ENCODE assay signal across 1 fruit fly cellular context in genomic region chr3L:10735095-10735494, dm6.
A peak's percentile ranks its signal among the peaks of the same experiment; 100 is the strongest.
TF ChIP-seq lines count a peak whose summit lies in the region.

No protein-coding gene starts in this region.

TF ChIP-seq in whole organism, embryonic, 481 proteins besides CTCF, POLR2A, EP300 and RAD21 (continued from another document and continues in another):
- TF ChIP-seq Atf3 (GFP tag; optimal IDR thresholded peaks at IDR 0.05; lab: Kevin White, UChicago): peak; percentile 55
- peak; percentile 6 for TF ChIP-seq btn (GFP tag; optimal IDR thresholded peaks at IDR 0.05; lab: Kevin White, UChicago)
- TF ChIP-seq CG43689 (GFP tag; IDR thresholded peaks at IDR 0.05; lab: Robert Waterston, UW): peak; percentile 40; the same call in 1 of the 2 replicates
- TF ChIP-seq knrl (GFP tag; IDR thresholded peaks at IDR 0.05; lab: Robert Waterston, UW; ENCODE audit: partially characterized antibody): no peak
- TF ChIP-seq CG10267 (tag; optimal IDR thresholded peaks at IDR 0.05; lab: Kevin White, UChicago): peak; percentile 11
- TF ChIP-seq CG16863 (GFP tag; optimal IDR thresholded peaks at IDR 0.05; lab: Kevin White, UChicago): peak; percentile 64
- TF ChIP-seq CG18599 (GFP tag; optimal IDR thresholded peaks at IDR 0.05; lab: Kevin White, UChicago): peak; percentile 73
- peak; percentile 37 for TF ChIP-seq shn (GFP tag; optimal IDR thresholded peaks at IDR 0.05; lab: Kevin White, UChicago)
- peak; percentile 24 for TF ChIP-seq CG10462 (GFP tag; optimal IDR thresholded peaks at IDR 0.05; lab: Kevin White, UChicago)
- peak; percentile 60 for TF ChIP-seq unpg (GFP tag; optimal IDR thresholded peaks at IDR 0.05; lab: Kevin White, UChicago)
- TF ChIP-seq Dp (GFP tag; optimal IDR thresholded peaks at IDR 0.05; lab: Kevin White, UChicago): no peak
- TF ChIP-seq Camta (GFP tag; optimal IDR thresholded peaks at IDR 0.05; lab: Kevin White, UChicago): peak; percentile 70
- no peak for TF ChIP-seq Nf-YA (GFP tag; IDR thresholded peaks at IDR 0.05; lab: Robert Waterston, UW)
- TF ChIP-seq Asciz (GFP tag; optimal IDR thresholded peaks at IDR 0.05; lab: Kevin White, UChicago): peak; percentile 22
- peak; percentile 13 for TF ChIP-seq Usf (GFP tag; optimal IDR thresholded peaks at IDR 0.05; lab: Kevin White, UChicago)
- 0 out of 2 replicates have a peak, but pooled peaks have one; percentile 38 for TF ChIP-seq Oaz (GFP tag; IDR thresholded peaks at IDR 0.05; lab: Robert Waterston, UW)
- TF ChIP-seq CG2129 (GFP tag; IDR thresholded peaks at IDR 0.05; lab: Robert Waterston, UW; ENCODE audit: partially characterized antibody): no peak
- peak; percentile 11 for TF ChIP-seq Nf-YC (tag; optimal IDR thresholded peaks at IDR 0.05; lab: Kevin White, UChicago)
- peak; percentile 47 for TF ChIP-seq seq (GFP tag; IDR thresholded peaks at IDR 0.05; lab: Robert Waterston, UW)
- peak; percentile 48 for TF ChIP-seq B-H2 (GFP tag; optimal IDR thresholded peaks at IDR 0.05; lab: Kevin White, UChicago)
- TF ChIP-seq Oli (tag; optimal IDR thresholded peaks at IDR 0.05; lab: Kevin White, UChicago): peak; percentile 71
- TF ChIP-seq bowl (GFP tag; IDR thresholded peaks at IDR 0.05; lab: Robert Waterston, UW): 0 out of 2 replicates have a peak, but pooled peaks have one; percentile 17
- peak; percentile 63; the same call in 1 of the 2 replicates for TF ChIP-seq ttk (GFP tag; IDR thresholded peaks at IDR 0.05; lab: Robert Waterston, UW)
- peak; percentile 72 for TF ChIP-seq Hmr (GFP tag; optimal IDR thresholded peaks at IDR 0.05; lab: Kevin White, UChicago)
- TF ChIP-seq HHEX (GFP tag; optimal IDR thresholded peaks at IDR 0.05; lab: Kevin White, UChicago): peak; percentile 3
- TF ChIP-seq salm (tag; optimal IDR thresholded peaks at IDR 0.05; lab: Kevin White, UChicago): no peak
- peak; percentile 29; the same call in 1 of the 3 replicates for TF ChIP-seq CG11695 (GFP tag; IDR thresholded peaks at IDR 0.05; lab: Robert Waterston, UW)
- TF ChIP-seq grn (GFP tag; optimal IDR thresholded peaks at IDR 0.05; lab: Kevin White, UChicago): peak; percentile 18
- no peak for TF ChIP-seq gcm2 (GFP tag; optimal IDR thresholded peaks at IDR 0.05; lab: Kevin White, UChicago)
- peak; percentile 56 for TF ChIP-seq CG1602 (GFP tag; optimal IDR thresholded peaks at IDR 0.05; lab: Kevin White, UChicago)
- TF ChIP-seq chn (GFP tag; optimal IDR thresholded peaks at IDR 0.05; lab: Kevin White, UChicago): no peak
- TF ChIP-seq CG33557 (GFP tag; optimal IDR thresholded peaks at IDR 0.05; lab: Kevin White, UChicago): no peak
- TF ChIP-seq Spps (tag; optimal IDR thresholded peaks at IDR 0.05; lab: Kevin White, UChicago): no peak
- peak; percentile 40 for TF ChIP-seq CG12659 (GFP tag; optimal IDR thresholded peaks at IDR 0.05; lab: Kevin White, UChicago)
- no peak for TF ChIP-seq tna (GFP tag; IDR thresholded peaks at IDR 0.05; lab: Robert Waterston, UW; ENCODE audit: partially characterized antibody)
- peak; percentile 10 for TF ChIP-seq sd (tag; optimal IDR thresholded peaks at IDR 0.05; lab: Kevin White, UChicago)
- peak; percentile 41 for TF ChIP-seq az2 (GFP tag; optimal IDR thresholded peaks at IDR 0.05; lab: Kevin White, UChicago)
- TF ChIP-seq CG1603 (tag; optimal IDR thresholded peaks at IDR 0.05; lab: Kevin White, UChicago): peak; percentile 56
- peak; percentile 50 for TF ChIP-seq fd3F (GFP tag; optimal IDR thresholded peaks at IDR 0.05; lab: Kevin White, UChicago)
- TF ChIP-seq Hand (GFP tag; optimal IDR thresholded peaks at IDR 0.05; lab: Kevin White, UChicago): peak; percentile 67
- TF ChIP-seq Ptx1 (GFP tag; IDR thresholded peaks at IDR 0.05; lab: Robert Waterston, UW): peak; percentile 66
- no peak for TF ChIP-seq Neu2 (GFP tag; optimal IDR thresholded peaks at IDR 0.05; lab: Kevin White, UChicago; ENCODE audit: borderline replicate concordance)
- peak; percentile 73 for TF ChIP-seq H2.0 (GFP tag; IDR thresholded peaks at IDR 0.05; lab: Robert Waterston, UW)
- peak; percentile 55 for TF ChIP-seq cato (GFP tag; optimal IDR thresholded peaks at IDR 0.05; lab: Kevin White, UChicago; ENCODE audit: borderline replicate concordance)
- TF ChIP-seq CG9817 (tag; optimal IDR thresholded peaks at IDR 0.05; lab: Kevin White, UChicago): peak; percentile 52
- TF ChIP-seq CG8290 (GFP tag; optimal IDR thresholded peaks at IDR 0.05; lab: Kevin White, UChicago): peak; percentile 10
- TF ChIP-seq CG8290 (tag; optimal IDR thresholded peaks at IDR 0.05; lab: Kevin White, UChicago): peak in 1 of 2 experiments; percentile 65
- no peak for TF ChIP-seq Ada2b (GFP tag; IDR thresholded peaks at IDR 0.05; lab: Robert Waterston, UW)
- peak; percentile 35 for TF ChIP-seq ap (GFP tag; IDR thresholded peaks at IDR 0.05; lab: Robert Waterston, UW)
- peak; percentile 64 for TF ChIP-seq CG9932 (GFP tag; IDR thresholded peaks at IDR 0.05; lab: Robert Waterston, UW)
- TF ChIP-seq CG8924 (tag; optimal IDR thresholded peaks at IDR 0.05; lab: Kevin White, UChicago): peak; percentile 49
- TF ChIP-seq caup (GFP tag; optimal IDR thresholded peaks at IDR 0.05; lab: Kevin White, UChicago; ENCODE audit: severe bottlenecking): peak; percentile 17
- TF ChIP-seq luna (GFP tag; optimal IDR thresholded peaks at IDR 0.05; lab: Kevin White, UChicago): peak; percentile 43
- peak; percentile 55 for TF ChIP-seq Antp (GFP tag; optimal IDR thresholded peaks at IDR 0.05; lab: Kevin White, UChicago)
- TF ChIP-seq sqz (GFP tag; optimal IDR thresholded peaks at IDR 0.05; lab: Kevin White, UChicago): peak; percentile 2
- peak; percentile 4 for TF ChIP-seq gro (GFP tag; optimal IDR thresholded peaks at IDR 0.05; lab: Kevin White, UChicago)
- peak; percentile 28 for TF ChIP-seq pum (GFP tag; optimal IDR thresholded peaks at IDR 0.05; lab: Kevin White, UChicago)
- TF ChIP-seq CG10654 (GFP tag; optimal IDR thresholded peaks at IDR 0.05; lab: Kevin White, UChicago): peak; percentile 30
- TF ChIP-seq prd (optimal IDR thresholded peaks at IDR 0.05; lab: Kevin White, UChicago): no peak
- peak; percentile 55 for TF ChIP-seq prd (GFP tag; IDR thresholded peaks at IDR 0.05; lab: Robert Waterston, UW)
- no peak for TF ChIP-seq peb (GFP tag; IDR thresholded peaks at IDR 0.05; lab: Robert Waterston, UW)
- TF ChIP-seq row (GFP tag; IDR thresholded peaks at IDR 0.05; lab: Robert Waterston, UW): peak; percentile 76
- no peak for TF ChIP-seq sim (GFP tag; IDR thresholded peaks at IDR 0.05; lab: Robert Waterston, UW)
- peak; percentile 3 for TF ChIP-seq nmo (GFP tag; optimal IDR thresholded peaks at IDR 0.05; lab: Kevin White, UChicago)
- TF ChIP-seq dpn (GFP tag; optimal IDR thresholded peaks at IDR 0.05; lab: Kevin White, UChicago): peak; percentile 68 to 78
- peak in 1 of 2 experiments; percentile 43 for TF ChIP-seq Eip74EF (GFP tag; optimal IDR thresholded peaks at IDR 0.05; lab: Kevin White, UChicago)
- peak; percentile 56 for TF ChIP-seq maf-S (GFP tag; optimal IDR thresholded peaks at IDR 0.05; lab: Kevin White, UChicago)
- peak; percentile 31 for TF ChIP-seq CG17568 (GFP tag; optimal IDR thresholded peaks at IDR 0.05; lab: Kevin White, UChicago)
- TF ChIP-seq mld (GFP tag; IDR thresholded peaks at IDR 0.05; lab: Robert Waterston, UW; ENCODE audit: partially characterized antibody): no peak
- peak; percentile 20 for TF ChIP-seq CG15514 (GFP tag; optimal IDR thresholded peaks at IDR 0.05; lab: Kevin White, UChicago)
- TF ChIP-seq hb (GFP tag; IDR thresholded peaks at IDR 0.05; lab: Robert Waterston, UW; ENCODE audit: partially characterized antibody): no peak
- TF ChIP-seq mirr (GFP tag; optimal IDR thresholded peaks at IDR 0.05; lab: Kevin White, UChicago): peak; percentile 36
- TF ChIP-seq dati (GFP tag; IDR thresholded peaks at IDR 0.05; lab: Robert Waterston, UW): no peak
- peak; percentile 54 for TF ChIP-seq Chrac-16 (GFP tag; optimal IDR thresholded peaks at IDR 0.05; lab: Kevin White, UChicago)
- TF ChIP-seq exex (tag; optimal IDR thresholded peaks at IDR 0.05; lab: Kevin White, UChicago): peak; percentile 18
- peak; percentile 11 for TF ChIP-seq CG3065 (GFP tag; optimal IDR thresholded peaks at IDR 0.05; lab: Kevin White, UChicago)
- TF ChIP-seq MESR4 (GFP tag; optimal IDR thresholded peaks at IDR 0.05; lab: Kevin White, UChicago): no peak
- no peak for TF ChIP-seq sc (optimal IDR thresholded peaks at IDR 0.05; lab: Kevin White, UChicago)
- TF ChIP-seq sc (GFP tag; optimal IDR thresholded peaks at IDR 0.05; lab: Kevin White, UChicago): peak; percentile 35
- TF ChIP-seq CG18764 (GFP tag; optimal IDR thresholded peaks at IDR 0.05; lab: Kevin White, UChicago): peak; percentile 9
- TF ChIP-seq CG6765 (GFP tag; optimal IDR thresholded peaks at IDR 0.05; lab: Kevin White, UChicago): peak; percentile 14
- TF ChIP-seq Fer1 (GFP tag; optimal IDR thresholded peaks at IDR 0.05; lab: Kevin White, UChicago): peak; percentile 48
- TF ChIP-seq CG1792 (GFP tag; optimal IDR thresholded peaks at IDR 0.05; lab: Kevin White, UChicago): peak; percentile 46
- TF ChIP-seq CG6689 (GFP tag; IDR thresholded peaks at IDR 0.05; lab: Robert Waterston, UW): peak; percentile 74
- peak; percentile 74 for TF ChIP-seq dysf (GFP tag; IDR thresholded peaks at IDR 0.05; lab: Robert Waterston, UW)
- TF ChIP-seq grau (tag; optimal IDR thresholded peaks at IDR 0.05; lab: Kevin White, UChicago): peak; percentile 75
- peak; percentile 76 for TF ChIP-seq CG14014 (GFP tag; IDR thresholded peaks at IDR 0.05; lab: Robert Waterston, UW)
- peak; percentile 67 for TF ChIP-seq Atf6 (GFP tag; IDR thresholded peaks at IDR 0.05; lab: Robert Waterston, UW)
- TF ChIP-seq CkIIα-i1 (GFP tag; IDR thresholded peaks at IDR 0.05; lab: Robert Waterston, UW): no peak
- TF ChIP-seq CG11456 (GFP tag; IDR thresholded peaks at IDR 0.05; lab: Robert Waterston, UW): peak; percentile 57; the same call in 1 of the 3 replicates
- no peak for TF ChIP-seq CG7928 (GFP tag; optimal IDR thresholded peaks at IDR 0.05; lab: Kevin White, UChicago)
- TF ChIP-seq wor (GFP tag; IDR thresholded peaks at IDR 0.05; lab: Robert Waterston, UW): 0 out of 2 replicates have a peak, but pooled peaks have one; percentile 38
- no peak for TF ChIP-seq Trl (optimal IDR thresholded peaks at IDR 0.05; lab: Kevin White, UChicago)
- peak; percentile 8 for TF ChIP-seq Trl (GFP tag; optimal IDR thresholded peaks at IDR 0.05; lab: Kevin White, UChicago)
- peak; percentile 30 for TF ChIP-seq CG17829 (tag; optimal IDR thresholded peaks at IDR 0.05; lab: Kevin White, UChicago)
- peak; percentile 6 for TF ChIP-seq CG10147 (GFP tag; optimal IDR thresholded peaks at IDR 0.05; lab: Kevin White, UChicago)
- 0 out of 2 replicates have a peak, but pooled peaks have one; percentile 56 for TF ChIP-seq chm (GFP tag; IDR thresholded peaks at IDR 0.05; lab: Robert Waterston, UW)
- peak; percentile 73 for TF ChIP-seq esg (GFP tag; conservative IDR thresholded peaks at IDR 0.05; lab: Robert Waterston, UW)
- no peak for TF ChIP-seq trem (tag; optimal IDR thresholded peaks at IDR 0.05; lab: Kevin White, UChicago)
- TF ChIP-seq zf30C (GFP tag; optimal IDR thresholded peaks at IDR 0.05; lab: Kevin White, UChicago): peak; percentile 24
- peak; percentile 63 for TF ChIP-seq vvl (GFP tag; IDR thresholded peaks at IDR 0.05; lab: Robert Waterston, UW)
- TF ChIP-seq CG10431 (GFP tag; optimal IDR thresholded peaks at IDR 0.05; lab: Kevin White, UChicago): no peak
- peak; percentile 73 for TF ChIP-seq lilli (GFP tag; optimal IDR thresholded peaks at IDR 0.05; lab: Kevin White, UChicago)
- peak; percentile 64 for TF ChIP-seq stc (GFP tag; IDR thresholded peaks at IDR 0.05; lab: Robert Waterston, UW)
- TF ChIP-seq trh (GFP tag; optimal IDR thresholded peaks at IDR 0.05; lab: Kevin White, UChicago): peak; percentile 44
- 0 out of 2 replicates have a peak, but pooled peaks have one; percentile 29 for TF ChIP-seq CG11247 (GFP tag; IDR thresholded peaks at IDR 0.05; lab: Robert Waterston, UW)
- peak; percentile 17 for TF ChIP-seq CG1647 (GFP tag; optimal IDR thresholded peaks at IDR 0.05; lab: Kevin White, UChicago)
- TF ChIP-seq CG14050 (GFP tag; IDR thresholded peaks at IDR 0.05; lab: Robert Waterston, UW): peak; percentile 55
- TF ChIP-seq Sox102F (GFP tag; optimal IDR thresholded peaks at IDR 0.05; lab: Kevin White, UChicago): peak; percentile 82
- TF ChIP-seq Atf-2 (GFP tag; optimal IDR thresholded peaks at IDR 0.05; lab: Kevin White, UChicago): peak; percentile 53
- peak; percentile 79 for TF ChIP-seq CG13624 (GFP tag; optimal IDR thresholded peaks at IDR 0.05; lab: Kevin White, UChicago)
- peak; percentile 40; the same call in 1 of the 2 replicates for TF ChIP-seq E2f2 (GFP tag; IDR thresholded peaks at IDR 0.05; lab: Robert Waterston, UW)
- peak; percentile 76 for TF ChIP-seq Rfx (GFP tag; IDR thresholded peaks at IDR 0.05; lab: Robert Waterston, UW)
- TF ChIP-seq Myb (GFP tag; optimal IDR thresholded peaks at IDR 0.05; lab: Kevin White, UChicago): peak; percentile 29
- TF ChIP-seq CG34422 (GFP tag; IDR thresholded peaks at IDR 0.05; lab: Robert Waterston, UW): peak; percentile 64; the same call in 1 of the 3 replicates
- peak; percentile 38 for TF ChIP-seq sug (tag; optimal IDR thresholded peaks at IDR 0.05; lab: Kevin White, UChicago)
- TF ChIP-seq CG6683 (GFP tag; optimal IDR thresholded peaks at IDR 0.05; lab: Kevin White, UChicago): peak; percentile 33
- no peak for TF ChIP-seq CG4730 (GFP tag; IDR thresholded peaks at IDR 0.05; lab: Robert Waterston, UW)
- TF ChIP-seq Dad (GFP tag; optimal IDR thresholded peaks at IDR 0.05; lab: Kevin White, UChicago): peak; percentile 69
- no peak for TF ChIP-seq lbe (GFP tag; optimal IDR thresholded peaks at IDR 0.05; lab: Kevin White, UChicago)
- TF ChIP-seq CG31388 (GFP tag; optimal IDR thresholded peaks at IDR 0.05; lab: Kevin White, UChicago): no peak
- peak; percentile 49; the same call in 1 of the 3 replicates for TF ChIP-seq Mrtf (GFP tag; IDR thresholded peaks at IDR 0.05; lab: Robert Waterston, UW)
- peak; percentile 20 for TF ChIP-seq CG13123 (GFP tag; optimal IDR thresholded peaks at IDR 0.05; lab: Kevin White, UChicago)
- no peak for TF ChIP-seq Sin3A (optimal IDR thresholded peaks at IDR 0.05; lab: Kevin White, UChicago)
- peak; percentile 65 for TF ChIP-seq dimm (GFP tag; IDR thresholded peaks at IDR 0.05; lab: Robert Waterston, UW)
- peak; percentile 59 for TF ChIP-seq tx (GFP tag; optimal IDR thresholded peaks at IDR 0.05; lab: Kevin White, UChicago)
- TF ChIP-seq Pdp1 (GFP tag; optimal IDR thresholded peaks at IDR 0.05; lab: Kevin White, UChicago): peak; percentile 59 to 74
- TF ChIP-seq Fer2 (tag; optimal IDR thresholded peaks at IDR 0.05; lab: Kevin White, UChicago): peak; percentile 47
- peak; percentile 45 for TF ChIP-seq CG18262 (tag; optimal IDR thresholded peaks at IDR 0.05; lab: Kevin White, UChicago)
- TF ChIP-seq kay (GFP tag; optimal IDR thresholded peaks at IDR 0.05; lab: Kevin White, UChicago): peak; percentile 47
